Worm (Caenorhabditis elegans) whole organism, L1 larva: ENCODE measurements around the gene suex-1.
A peak's percentile ranks its signal among the peaks of the same experiment; 100 is the strongest.

Source experiments
- C16A3.4 ChIP-seq: fragments of 150-350 bp; optimal IDR thresholded peaks from 2 replicates; lab custom pipeline; 2014; ENCODE audit warnings: missing biosample characterization, missing genetic modification characterization
- alr-1 ChIP-seq: fragments of 200-800 bp; sonication (Bioruptor generic); optimal IDR thresholded peaks from 2 replicates; lab custom pipeline; 2018; ENCODE audit warnings: borderline replicate concordance, mild to moderate bottlenecking, missing genetic modification characterization, missing compliant biosample characterization
- ama-1 ChIP-seq: fragments of 150-350 bp; optimal IDR thresholded peaks from 2 replicates; lab custom pipeline; 2014
- ceh-63 ChIP-seq: fragments of 200-800 bp; sonication (Bioruptor generic); optimal IDR thresholded peaks from 2 replicates; lab custom pipeline; 2018; ENCODE audit warnings: mild to moderate bottlenecking, missing genetic modification characterization, missing compliant biosample characterization
- ceh-8 ChIP-seq: fragments of 200-800 bp; sonication (Bioruptor generic); optimal IDR thresholded peaks from 2 replicates; lab custom pipeline; 2018; ENCODE audit warnings: mild to moderate bottlenecking, missing genetic modification characterization, moderate library complexity, missing compliant biosample characterization
- ceh-82 ChIP-seq, 3 experiments: fragments of 150-350 bp in 1 of 3; sonication (generic microtip) in 2 of 3; optimal IDR thresholded peaks; 2 replicates each; lab custom pipeline; 2014 to 2017; ENCODE audit warnings: missing biosample characterization in 3 of 3, missing genetic modification characterization in 3 of 3
- ceh-90 ChIP-seq: sonication (generic microtip); optimal IDR thresholded peaks from 2 replicates; lab custom pipeline; 2016; ENCODE audit warnings: missing genetic modification characterization, missing compliant biosample characterization
- ces-1 ChIP-seq: fragments of 150-350 bp; optimal IDR thresholded peaks from 2 replicates; lab custom pipeline; 2014; ENCODE audit warnings: missing biosample characterization, missing genetic modification reagents, missing genetic modification characterization
- dsc-1 ChIP-seq: sonication (generic microtip); optimal IDR thresholded peaks from 2 replicates; lab custom pipeline; 2016; ENCODE audit warnings: mild to moderate bottlenecking, missing genetic modification characterization, missing compliant biosample characterization
- efl-1 ChIP-seq, 4 experiments: fragments of 150-350 bp; optimal IDR thresholded peaks in 3 of 4; peaks in 1 of 4; 1 replicate in 1 of 4; 2 replicates in 3 of 4; lab custom pipeline; 2014; ENCODE audit warnings: missing biosample characterization in 2 of 4, missing genetic modification characterization in 2 of 4, missing genetic modification reagents in 2 of 4
- efl-3 ChIP-seq: fragments of 200-800 bp; sonication (Bioruptor generic); optimal IDR thresholded peaks from 2 replicates; lab custom pipeline; 2018; ENCODE audit warnings: mild to moderate bottlenecking, missing genetic modification characterization, missing compliant biosample characterization
- egl-13 ChIP-seq: sonication (generic microtip); optimal IDR thresholded peaks from 2 replicates; lab custom pipeline; 2016; ENCODE audit warnings: missing genotype, missing genetic modification reagents, missing genetic modification characterization, missing compliant biosample characterization
- elt-2 ChIP-seq: sonication (generic microtip); optimal IDR thresholded peaks from 2 replicates; lab custom pipeline; 2016; ENCODE audit warnings: missing genetic modification characterization, mild to moderate bottlenecking, inconsistent platforms, missing compliant biosample characterization, missing genetic modification reagents
- fkh-4 ChIP-seq: sonication (generic microtip); optimal IDR thresholded peaks from 2 replicates; lab custom pipeline; 2016; ENCODE audit warnings: missing compliant biosample characterization, missing genetic modification characterization, borderline replicate concordance
- fkh-8 ChIP-seq: sonication (generic microtip); optimal IDR thresholded peaks from 2 replicates; lab custom pipeline; 2016; ENCODE audit warnings: mild to moderate bottlenecking, missing genetic modification characterization, missing compliant biosample characterization
- hpl-2 ChIP-seq: fragments of 150-350 bp; optimal IDR thresholded peaks from 2 replicates; lab custom pipeline; 2014; ENCODE audit warnings: missing biosample characterization, missing genetic modification reagents, missing genetic modification characterization
- irx-1 ChIP-seq: sonication (generic microtip); optimal IDR thresholded peaks from 2 replicates; lab custom pipeline; 2016; ENCODE audit warnings: missing genetic modification characterization, missing compliant biosample characterization
- jun-1 ChIP-seq: fragments of 150-350 bp; optimal IDR thresholded peaks from 2 replicates; lab custom pipeline; 2014; ENCODE audit warnings: missing biosample characterization, missing genetic modification reagents, missing genetic modification characterization
- lin-13 ChIP-seq: fragments of 150-350 bp; optimal IDR thresholded peaks from 2 replicates; lab custom pipeline; 2014; ENCODE audit warnings: missing biosample characterization, missing genetic modification reagents, missing genetic modification characterization
- lin-35 ChIP-seq, 2 experiments: fragments of 150-350 bp; optimal IDR thresholded peaks; 2 replicates each; lab custom pipeline; 2014; ENCODE audit warnings: missing biosample characterization in 2 of 2, missing genetic modification characterization in 2 of 2, missing genetic modification reagents in 2 of 2
- lin-39 ChIP-seq: fragments of 150-350 bp; optimal IDR thresholded peaks from 2 replicates; lab custom pipeline; 2014; ENCODE audit warnings: missing biosample characterization, missing genetic modification reagents, missing genetic modification characterization
- mab-9 ChIP-seq: fragments of 200-800 bp; sonication (Bioruptor generic); IDR thresholded peaks from 2 replicates; pipeline ENCODE4 v1.3.6; 2022; ENCODE audit warnings: missing genetic modification reagents, missing genetic modification characterization, missing compliant biosample characterization
- mdl-1 ChIP-seq, 2 experiments: fragments of 150-350 bp; optimal IDR thresholded peaks; 2 replicates each; lab custom pipeline; 2014 to 2017; ENCODE audit warnings: missing biosample characterization in 2 of 2, missing genetic modification characterization in 2 of 2, inconsistent platforms in 1 of 2
- mef-2 ChIP-seq: fragments of 150-350 bp; optimal IDR thresholded peaks from 2 replicates; lab custom pipeline; 2014; ENCODE audit warnings: missing biosample characterization, missing genetic modification characterization
- nhr-19 ChIP-seq: fragments of 200-800 bp; sonication (Bioruptor generic); conservative IDR thresholded peaks from 2 replicates; pipeline ENCODE4 v1.3.6; 2022; ENCODE audit warnings: missing genetic modification characterization, missing compliant biosample characterization
- nhr-20 ChIP-seq: sonication (generic microtip); optimal IDR thresholded peaks from 2 replicates; lab custom pipeline; 2016; ENCODE audit warnings: mild to moderate bottlenecking, missing genetic modification characterization, missing compliant biosample characterization
- nhr-237 ChIP-seq: fragments of 150-350 bp; optimal IDR thresholded peaks from 2 replicates; lab custom pipeline; 2014; ENCODE audit warnings: missing biosample characterization, missing genetic modification characterization
- nhr-28 ChIP-seq: fragments of 150-350 bp; optimal IDR thresholded peaks from 2 replicates; lab custom pipeline; 2014; ENCODE audit warnings: missing biosample characterization, missing genetic modification characterization
- nhr-47 ChIP-seq: sonication (generic microtip); optimal IDR thresholded peaks from 2 replicates; lab custom pipeline; 2016; ENCODE audit warnings: mild to moderate bottlenecking, missing genetic modification characterization, moderate library complexity, missing compliant biosample characterization
- nhr-71 ChIP-seq: sonication (generic microtip); optimal IDR thresholded peaks from 2 replicates; lab custom pipeline; 2016; ENCODE audit warnings: mild to moderate bottlenecking, missing genetic modification characterization, moderate library complexity, missing compliant biosample characterization
- nhr-84 ChIP-seq: sonication (generic microtip); optimal IDR thresholded peaks from 2 replicates; lab custom pipeline; 2017; ENCODE audit warnings: missing biosample characterization, missing genetic modification characterization
- pag-3 ChIP-seq: sonication (generic microtip); optimal IDR thresholded peaks from 2 replicates; lab custom pipeline; 2017; ENCODE audit warnings: missing genetic modification characterization, mild to moderate bottlenecking, missing compliant biosample characterization, antibody characterized with exemption, borderline replicate concordance; ENCODE audit not compliant: insufficient read depth
- pax-3 ChIP-seq: fragments of 200-800 bp; sonication (Bioruptor generic); optimal IDR thresholded peaks from 2 replicates; lab custom pipeline; 2018; ENCODE audit warnings: mild to moderate bottlenecking, missing genetic modification characterization, moderate library complexity, missing compliant biosample characterization
- pqm-1 ChIP-seq: sonication (generic microtip); optimal IDR thresholded peaks from 3 replicates; lab custom pipeline; 2017; ENCODE audit warnings: missing biosample characterization, missing genetic modification characterization
- sptf-1 ChIP-seq: fragments of 150-350 bp; optimal IDR thresholded peaks from 2 replicates; lab custom pipeline; 2014; ENCODE audit warnings: missing biosample characterization, missing genetic modification characterization
- tbx-2 ChIP-seq: sonication (generic microtip); optimal IDR thresholded peaks from 2 replicates; lab custom pipeline; 2016; ENCODE audit warnings: missing genetic modification characterization, missing compliant biosample characterization
- unc-30 ChIP-seq: sonication (generic microtip); optimal IDR thresholded peaks from 2 replicates; lab custom pipeline; 2017; ENCODE audit warnings: missing biosample characterization, missing genetic modification characterization
- unc-86 ChIP-seq: sonication (generic microtip); optimal IDR thresholded peaks from 2 replicates; lab custom pipeline; 2016; ENCODE audit warnings: missing genetic modification characterization, missing compliant biosample characterization
- unc-98 ChIP-seq: fragments of 200-800 bp; sonication (Bioruptor generic); IDR thresholded peaks from 2 replicates; pipeline ENCODE4 v1.3.6; 2022; ENCODE audit warnings: missing genetic modification characterization, missing compliant biosample characterization
- zip-4 ChIP-seq: fragments of 200-800 bp; sonication (Bioruptor generic); optimal IDR thresholded peaks from 2 replicates; lab custom pipeline; 2018; ENCODE audit warnings: mild to moderate bottlenecking, missing genetic modification characterization, moderate library complexity, missing compliant biosample characterization
- ztf-11 ChIP-seq, 2 experiments: sonication (generic microtip); optimal IDR thresholded peaks; 2 replicates each; lab custom pipeline; 2016 to 2017; ENCODE audit warnings: missing genetic modification characterization in 2 of 2, missing biosample characterization in 1 of 2, missing compliant biosample characterization in 1 of 2

The suex-1 gene

ce11 chrII:5487844-5488243, 10.2 kb downstream of the suex-1 start, which contains the start of gene nep-5:
Gene nep-5, plus strand, starts transcription at chrII:5488144.
- TF ChIP-seq lin-35 (GFP tag; optimal IDR thresholded peaks at IDR 0.05; lab: Kevin White, UChicago) (no peak), ces-1 (no peak), sptf-1 (tag; lab: Kevin White, UChicago) (no peak), dsc-1 (no peak), lin-13 (GFP tag; lab: Kevin White, UChicago) (no peak), ceh-90 (tag; lab: Kevin White, UChicago) (no peak), mef-2 (tag; lab: Kevin White, UChicago) (no peak), ceh-82 (tag; optimal IDR thresholded peaks at IDR 0.05; lab: Kevin White, UChicago) (no peak), nhr-28 (no peak), unc-86 (tag; lab: Kevin White, UChicago) (no peak), pag-3 (tag; lab: Kevin White, UChicago) (no peak), ama-1 (lab: Kevin White, UChicago) (no peak), fkh-4 (tag; lab: Kevin White, UChicago) (no peak), egl-13 (tag; lab: Kevin White, UChicago) (no peak), mab-9 (GFP tag; lab: Robert Waterston, UW) (no peak)
- TF ChIP-seq, all 84 proteins: peak for 0

ce11 chrII:5481982-5482381, 16.1 kb downstream of the suex-1 start, which contains the start of gene cal-8:
Gene cal-8, minus strand, starts transcription at chrII:5482041.
- no peak for TF ChIP-seq nhr-237 (tag; lab: Kevin White, UChicago)
- TF ChIP-seq sptf-1 (tag; lab: Kevin White, UChicago) = no peak
- no peak for TF ChIP-seq pqm-1 (tag; lab: Kevin White, UChicago)
- TF ChIP-seq zip-4 (GFP tag; lab: Kevin White, UChicago) = no peak
- no peak for TF ChIP-seq ceh-63 (GFP tag; lab: Kevin White, UChicago)
- no peak for TF ChIP-seq fkh-8 (tag; lab: Kevin White, UChicago)
- TF ChIP-seq nhr-20 (tag; lab: Kevin White, UChicago) = no peak
- TF ChIP-seq efl-1 (optimal IDR thresholded peaks at IDR 0.05; lab: Kevin White, UChicago) = no peak
- TF ChIP-seq efl-1 (GFP tag; optimal IDR thresholded peaks at IDR 0.05 in 1 of 2; lab: Kevin White, UChicago) = no peak
- no peak for TF ChIP-seq ztf-11 (tag; optimal IDR thresholded peaks at IDR 0.05; lab: Kevin White, UChicago)
- no peak for TF ChIP-seq dsc-1
- TF ChIP-seq nhr-84 = no peak

- TF ChIP-seq efl-1 (optimal IDR thresholded peaks at IDR 0.05; lab: Kevin White, UChicago) = no peak
- TF ChIP-seq efl-1 (GFP tag; optimal IDR thresholded peaks at IDR 0.05 in 1 of 2; lab: Kevin White, UChicago) = peak in 1 of 2 experiments; percentile 49
- no peak for TF ChIP-seq nhr-47 (tag; lab: Kevin White, UChicago)
- TF ChIP-seq, all 84 proteins: peak for 1
These were observed 19.7 kb downstream of the suex-1 start, which contains the start of gene F56D1.1 for ce11 chrII:5478318-5478717. Gene F56D1.1, plus strand, starts transcription at chrII:5478618.

- TF ChIP-seq pax-3 (tag; lab: Kevin White, UChicago) = no peak
These were observed 23.1 kb downstream of the suex-1 start, which contains the start of gene ilcr-2 for ce11 chrII:5474946-5475345. Gene ilcr-2, plus strand, starts transcription at chrII:5475246.

ce11 chrII:5473946-5474423, 24.1 kb downstream of the suex-1 start, which contains the start of gene mrps-16:
Gene mrps-16, plus strand, starts transcription at chrII:5474373.
- TF ChIP-seq ceh-8 (peak; percentile 6), hpl-2 (GFP tag; lab: Kevin White, UChicago) (no peak), irx-1 (tag; lab: Kevin White, UChicago) (peak; percentile 38), C16A3.4 (tag; lab: Kevin White, UChicago) (peak; percentile 80), efl-3 (no peak), nhr-20 (tag; lab: Kevin White, UChicago) (peak; percentile 73), alr-1 (tag; lab: Kevin White, UChicago) (no peak), nhr-19 (peak; percentile 78), ceh-63 (GFP tag; lab: Kevin White, UChicago) (no peak), ceh-82 (tag; optimal IDR thresholded peaks at IDR 0.05; lab: Kevin White, UChicago) (peak; percentile 51 to 73 (median 67)), tbx-2 (peak; percentile 79), zip-4 (GFP tag; lab: Kevin White, UChicago) (peak; percentile 44), egl-13 (tag; lab: Kevin White, UChicago) (no peak), ztf-11 (tag; optimal IDR thresholded peaks at IDR 0.05; lab: Kevin White, UChicago) (no peak), unc-98 (GFP tag; lab: Robert Waterston, UW) (no peak), mdl-1 (tag; optimal IDR thresholded peaks at IDR 0.05; lab: Kevin White, UChicago) (peak in 1 of 2 experiments; percentile 28), jun-1 (peak; percentile 58), lin-39 (tag; lab: Kevin White, UChicago) (peak; percentile 41), pag-3 (tag; lab: Kevin White, UChicago) (no peak), nhr-71 (tag; lab: Kevin White, UChicago) (peak; percentile 81), unc-30 (tag; lab: Kevin White, UChicago) (no peak), pqm-1 (tag; lab: Kevin White, UChicago) (no peak), elt-2 (tag; lab: Kevin White, UChicago) (peak; percentile 61), lin-35 (GFP tag; optimal IDR thresholded peaks at IDR 0.05; lab: Kevin White, UChicago) (peak; percentile 97 to 98)
